Worm (Caenorhabditis elegans) whole organism, midembryonic: ENCODE data around the gene K02F3.12.

Experiments used
- flt-1 ChIP-seq: fragments of 200-800 bp; sonication (Bioruptor generic); IDR thresholded peaks from 2 replicates; pipeline ENCODE4 v1.3.6; 2022; ENCODE audit warnings: missing genetic modification characterization, missing compliant biosample characterization
- tab-1 ChIP-seq: fragments of 200-800 bp; sonication (Bioruptor generic); IDR thresholded peaks from 2 replicates; pipeline ENCODE4 v1.3.6; 2022; ENCODE audit warnings: missing genetic modification characterization, missing compliant biosample characterization

DNA sequence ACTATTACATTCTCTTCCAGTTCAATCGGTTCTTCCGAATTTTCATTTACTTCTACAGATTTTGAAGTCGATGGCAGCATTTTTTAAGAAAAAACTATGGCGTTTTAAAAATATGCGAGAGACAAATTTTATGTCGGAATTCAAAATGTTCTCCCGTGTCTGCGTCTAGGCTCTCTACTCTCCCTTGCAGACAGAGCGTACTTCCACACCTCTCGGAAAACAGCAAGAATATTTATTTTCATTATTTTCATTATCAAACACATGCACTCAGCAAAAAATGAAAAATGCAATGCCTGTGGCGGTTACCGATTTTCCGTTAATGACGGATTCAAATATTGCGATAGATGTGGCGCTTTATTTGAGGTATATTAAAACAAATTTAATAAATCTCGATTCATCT is 39.2 kb downstream of the K02F3.12 start, which contains the start of the genes ztf-18 and F23H11.2:
- no peak for TF ChIP-seq flt-1 (GFP tag; lab: Robert Waterston, UW)
- no peak for TF ChIP-seq tab-1 (GFP tag; lab: Robert Waterston, UW)
